Worm (Caenorhabditis elegans) whole organism, young adult: ENCODE results near the gene gst-44.

Source experiments
- F37B4.10 ChIP-seq: fragments of 200-800 bp; sonication (Bioruptor generic); IDR thresholded peaks from 2 replicates; pipeline ENCODE4 v1.3.6; 2022; ENCODE audit warnings: missing genetic modification characterization, missing compliant biosample characterization
- F57A8.1 ChIP-seq: fragments of 200-800 bp; sonication (Bioruptor generic); optimal IDR thresholded peaks from 2 replicates; lab custom pipeline; 2018; ENCODE audit warnings: mild to moderate bottlenecking, missing genetic modification characterization, moderate library complexity, missing compliant biosample characterization
- dox-1 ChIP-seq: fragments of 200-800 bp; sonication (Bioruptor generic); IDR thresholded peaks from 2 replicates; pipeline ENCODE4 v1.3.6; 2022; ENCODE audit warnings: missing genetic modification reagents, missing genetic modification characterization, missing compliant biosample characterization
- lag-1 ChIP-seq: fragments of 200-800 bp; sonication (Bioruptor generic); IDR thresholded peaks from 2 replicates; pipeline ENCODE4 v1.3.6; 2022; ENCODE audit warnings: missing genetic modification reagents, missing genetic modification characterization, missing compliant biosample characterization
- nfyb-1 ChIP-seq: fragments of 200-800 bp; sonication (Bioruptor generic); IDR thresholded peaks from 2 replicates; pipeline ENCODE4 v1.3.6; 2022; ENCODE audit warnings: missing genetic modification reagents, missing genetic modification characterization, missing compliant biosample characterization
- ztf-26 ChIP-seq: sonication (generic microtip); optimal IDR thresholded peaks from 2 replicates; lab custom pipeline; 2017; ENCODE audit warnings: missing genetic modification characterization, missing compliant biosample characterization

DNA sequence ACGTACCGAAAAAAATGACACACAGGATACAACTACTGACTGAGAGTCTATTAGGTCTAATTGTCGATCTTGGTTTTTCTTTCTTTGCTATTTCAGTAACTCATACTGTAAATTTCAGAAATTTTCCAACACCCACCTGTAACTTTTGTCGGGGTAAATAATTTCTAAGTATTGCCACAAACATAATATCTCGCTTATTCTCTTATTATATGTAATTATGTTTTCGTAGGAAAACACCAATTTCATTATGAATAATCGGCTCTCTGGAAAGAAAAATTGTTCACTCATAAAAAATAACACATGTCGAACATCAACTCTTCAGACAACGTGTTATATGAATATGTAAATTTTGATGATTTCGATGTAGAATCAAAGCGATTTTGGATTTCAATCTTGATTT, 30.0 kb downstream of the gst-44 start, which contains the start of gene srw-48:
- TF ChIP-seq ztf-26 (tag; lab: Kevin White, UChicago) (no peak), dox-1 (GFP tag; lab: Robert Waterston, UW) (no peak), lag-1 (GFP tag; lab: Robert Waterston, UW) (no peak), F37B4.10 (GFP tag; lab: Robert Waterston, UW) (no peak), F57A8.1 (GFP tag; lab: Kevin White, UChicago) (no peak), nfyb-1 (GFP tag; lab: Robert Waterston, UW) (no peak)
